Fruit fly (Drosophila melanogaster): ENCODE data around the gene CG43445.
A peak's percentile ranks its signal among the peaks of the same experiment; 100 is the strongest.

The CG43445 gene

dm6 chr3R:17943359-17944232, 32.4 kb downstream of the CG43445 start (continued):
- TF ChIP-seq NfI (GFP tag; optimal IDR thresholded peaks at IDR 0.05): no peak
- peak; percentile 23 for TF ChIP-seq kay (GFP tag; optimal IDR thresholded peaks at IDR 0.05)
- no peak for TF ChIP-seq gcm2 (GFP tag; optimal IDR thresholded peaks at IDR 0.05)
- TF ChIP-seq Atf3 (GFP tag; optimal IDR thresholded peaks at IDR 0.05): peak; percentile 34
- no peak for TF ChIP-seq stwl (tag; optimal IDR thresholded peaks at IDR 0.05)
- TF ChIP-seq CG10147 (GFP tag; optimal IDR thresholded peaks at IDR 0.05): peak; percentile 0
- TF ChIP-seq Asciz (GFP tag; optimal IDR thresholded peaks at IDR 0.05): no peak
- TF ChIP-seq h (optimal IDR thresholded peaks at IDR 0.05): no peak
- TF ChIP-seq CG1647 (GFP tag; optimal IDR thresholded peaks at IDR 0.05): no peak
- peak; percentile 62 for TF ChIP-seq CG9727 (GFP tag; optimal IDR thresholded peaks at IDR 0.05)
- TF ChIP-seq CG3281 (GFP tag; optimal IDR thresholded peaks at IDR 0.05): peak; percentile 36
- TF ChIP-seq CG8924 (tag; optimal IDR thresholded peaks at IDR 0.05): peak; percentile 37
- peak; percentile 30 for TF ChIP-seq tio (GFP tag; optimal IDR thresholded peaks at IDR 0.05)
- TF ChIP-seq CG43689 (GFP tag; IDR thresholded peaks at IDR 0.05): no peak
- TF ChIP-seq CG8281 (tag; optimal IDR thresholded peaks at IDR 0.05): no peak
- TF ChIP-seq CG1602 (GFP tag; optimal IDR thresholded peaks at IDR 0.05): peak; percentile 52
- no peak for TF ChIP-seq ac (GFP tag; optimal IDR thresholded peaks at IDR 0.05)
- TF ChIP-seq CG17612 (GFP tag; IDR thresholded peaks at IDR 0.05): no peak
- TF ChIP-seq caup (GFP tag; optimal IDR thresholded peaks at IDR 0.05; ENCODE audit: severe bottlenecking): peak; percentile 23
- TF ChIP-seq bsh (GFP tag; optimal IDR thresholded peaks at IDR 0.05): peak; percentile 60 to 68
- TF ChIP-seq CG34224 (GFP tag; IDR thresholded peaks at IDR 0.05; ENCODE audit: partially characterized antibody): peak; percentile 82
- no peak for TF ChIP-seq CG7987 (GFP tag; optimal IDR thresholded peaks at IDR 0.05)
- TF ChIP-seq CG2889 (GFP tag; IDR thresholded peaks at IDR 0.05): no peak
- no peak for TF ChIP-seq ERR (GFP tag; optimal IDR thresholded peaks at IDR 0.05)
- no peak for TF ChIP-seq pita (GFP tag; optimal IDR thresholded peaks at IDR 0.05)
- no peak for TF ChIP-seq CG3838 (GFP tag; optimal IDR thresholded peaks at IDR 0.05)
- no peak for TF ChIP-seq CkIIα-i1 (GFP tag; IDR thresholded peaks at IDR 0.05)
- peak; percentile 62 for TF ChIP-seq hbn (GFP tag; IDR thresholded peaks at IDR 0.05; ENCODE audit: partially characterized antibody)
- TF ChIP-seq CG12299 (tag; optimal IDR thresholded peaks at IDR 0.05): peak; percentile 17
- peak; percentile 31 for TF ChIP-seq CG33213 (GFP tag; optimal IDR thresholded peaks at IDR 0.05)
- peak; percentile 51 for TF ChIP-seq CG6813 (GFP tag; optimal IDR thresholded peaks at IDR 0.05)
- TF ChIP-seq Spps (tag; optimal IDR thresholded peaks at IDR 0.05): no peak
- TF ChIP-seq unc-4 (GFP tag; IDR thresholded peaks at IDR 0.05; ENCODE audit: partially characterized antibody): peak; percentile 51
- TF ChIP-seq CG18262 (tag; optimal IDR thresholded peaks at IDR 0.05): peak; percentile 70
- TF ChIP-seq CG12659 (GFP tag; optimal IDR thresholded peaks at IDR 0.05): peak; percentile 10
- TF ChIP-seq CG15073 (GFP tag; optimal IDR thresholded peaks at IDR 0.05): no peak
- TF ChIP-seq Max (GFP tag; optimal IDR thresholded peaks at IDR 0.05): peak; percentile 15
- TF ChIP-seq CoRest (tag; optimal IDR thresholded peaks at IDR 0.05): peak; percentile 52
- TF ChIP-seq CG15514 (GFP tag; optimal IDR thresholded peaks at IDR 0.05): peak; percentile 12
- TF ChIP-seq sens (GFP tag): peak; percentile 92
- no peak for TF ChIP-seq so (GFP tag; IDR thresholded peaks at IDR 0.05)
- 0 out of 3 replicates have a peak, but pooled peaks have one; percentile 15 for TF ChIP-seq otp (GFP tag; IDR thresholded peaks at IDR 0.05)
- TF ChIP-seq vnd (GFP tag; IDR thresholded peaks at IDR 0.05; ENCODE audit: partially characterized antibody): no peak
- TF ChIP-seq lov (optimal IDR thresholded peaks at IDR 0.05): no peak
- no peak for TF ChIP-seq lov (GFP tag; IDR thresholded peaks at IDR 0.05)
- TF ChIP-seq CG31388 (GFP tag; optimal IDR thresholded peaks at IDR 0.05): no peak
- no peak for TF ChIP-seq sens-2 (GFP tag; IDR thresholded peaks at IDR 0.05)
- TF ChIP-seq insv (GFP tag; optimal IDR thresholded peaks at IDR 0.05): peak in 1 of 2 experiments; percentile 3
- TF ChIP-seq B-H1 (GFP tag; IDR thresholded peaks at IDR 0.05): no peak

All from whole organism, embryonic.